Worm (Caenorhabditis elegans) whole organism, L1 larva: ENCODE data around the gene Y51H4A.941.

Experiments
- blmp-1 ChIP-seq: fragments of 150-350 bp; optimal IDR thresholded peaks from 2 replicates; lab custom pipeline; 2014; ENCODE audit warnings: missing biosample characterization, missing genetic modification characterization
- ceh-8 ChIP-seq: fragments of 200-800 bp; sonication (Bioruptor generic); optimal IDR thresholded peaks from 2 replicates; lab custom pipeline; 2018; ENCODE audit warnings: mild to moderate bottlenecking, missing genetic modification characterization, moderate library complexity, missing compliant biosample characterization
- elt-2 ChIP-seq: sonication (generic microtip); optimal IDR thresholded peaks from 2 replicates; lab custom pipeline; 2016; ENCODE audit warnings: missing genetic modification characterization, mild to moderate bottlenecking, inconsistent platforms, missing compliant biosample characterization, missing genetic modification reagents
- lin-13 ChIP-seq: fragments of 150-350 bp; optimal IDR thresholded peaks from 2 replicates; lab custom pipeline; 2014; ENCODE audit warnings: missing biosample characterization, missing genetic modification reagents, missing genetic modification characterization
- nhr-12 ChIP-seq: sonication (generic microtip); optimal IDR thresholded peaks from 2 replicates; lab custom pipeline; 2017; ENCODE audit warnings: missing biosample characterization, missing genetic modification characterization
- nhr-19 ChIP-seq: fragments of 200-800 bp; sonication (Bioruptor generic); conservative IDR thresholded peaks from 2 replicates; pipeline ENCODE4 v1.3.6; 2022; ENCODE audit warnings: missing genetic modification characterization, missing compliant biosample characterization
- nhr-28 ChIP-seq: fragments of 150-350 bp; optimal IDR thresholded peaks from 2 replicates; lab custom pipeline; 2014; ENCODE audit warnings: missing biosample characterization, missing genetic modification characterization
- nhr-85 ChIP-seq: sonication (generic microtip); peaks from one replicate; lab custom pipeline; 2016; ENCODE audit warnings: missing genetic modification characterization, inconsistent platforms, missing compliant biosample characterization
- skn-1 ChIP-seq: fragments of 150-350 bp; optimal IDR thresholded peaks from 2 replicates; lab custom pipeline; 2014; ENCODE audit warnings: missing biosample characterization, missing genetic modification characterization

ce11 chrIV:16720412-16720811 lies 25.9 kb upstream of the Y51H4A.941 start, which contains the start of gene Y51H4A.22:
- TF ChIP-seq nhr-28 (tag; lab: Kevin White, UChicago) = no peak
- TF ChIP-seq nhr-19 (GFP tag; lab: Robert Waterston, UW) = no peak
- TF ChIP-seq nhr-85 (tag; lab: Kevin White, UChicago) = no peak
- no peak for TF ChIP-seq elt-2 (tag; lab: Kevin White, UChicago)
- no peak for TF ChIP-seq ceh-8 (GFP tag; lab: Kevin White, UChicago)
- TF ChIP-seq blmp-1 = no peak
- no peak for TF ChIP-seq lin-13 (GFP tag; lab: Kevin White, UChicago)
- TF ChIP-seq skn-1 (tag; lab: Kevin White, UChicago) = no peak
- TF ChIP-seq nhr-12 = no peak
